Worm (Caenorhabditis elegans) whole organism, early embryonic: ENCODE data around the gene F46E10.18.

Experiments used
- B0310.2 ChIP-seq: sonication (generic microtip); optimal IDR thresholded peaks from 2 replicates; lab custom pipeline; 2016; ENCODE audit warnings: mild to moderate bottlenecking, missing genetic modification characterization, missing compliant biosample characterization
- aly-1 ChIP-seq: sonication (generic microtip); optimal IDR thresholded peaks from 2 replicates; lab custom pipeline; 2016; ENCODE audit warnings: missing genetic modification characterization, missing compliant biosample characterization
- ama-1 ChIP-seq: fragments of 150-350 bp; optimal IDR thresholded peaks from 2 replicates; lab custom pipeline; 2014
- ceh-36 ChIP-seq: sonication (generic microtip); optimal IDR thresholded peaks from 2 replicates; lab custom pipeline; 2016; ENCODE audit warnings: missing genetic modification characterization, inconsistent platforms, missing compliant biosample characterization
- hnd-1 ChIP-seq: sonication (generic microtip); optimal IDR thresholded peaks from 2 replicates; lab custom pipeline; 2016; ENCODE audit warnings: missing genetic modification characterization, missing compliant biosample characterization
- scrt-1 ChIP-seq: fragments of 200-800 bp; sonication (Bioruptor generic); IDR thresholded peaks from 2 replicates; pipeline ENCODE4 v1.3.6; 2022; ENCODE audit warnings: missing genetic modification characterization, missing compliant biosample characterization
- sea-1 ChIP-seq: fragments of 200-800 bp; sonication (Bioruptor generic); conservative IDR thresholded peaks from 2 replicates; pipeline ENCODE4 v1.3.6; 2022; ENCODE audit warnings: missing genetic modification characterization, missing compliant biosample characterization
- tbx-37 ChIP-seq: fragments of 200-800 bp; sonication (Bioruptor generic); conservative IDR thresholded peaks from 2 replicates; pipeline ENCODE4 v1.3.6; 2022; ENCODE audit warnings: missing genetic modification reagents, missing genetic modification characterization, missing compliant biosample characterization
- tra-4 ChIP-seq: sonication (generic microtip); optimal IDR thresholded peaks from 2 replicates; lab custom pipeline; 2017; ENCODE audit warnings: missing genetic modification characterization, missing compliant biosample characterization

DNA sequence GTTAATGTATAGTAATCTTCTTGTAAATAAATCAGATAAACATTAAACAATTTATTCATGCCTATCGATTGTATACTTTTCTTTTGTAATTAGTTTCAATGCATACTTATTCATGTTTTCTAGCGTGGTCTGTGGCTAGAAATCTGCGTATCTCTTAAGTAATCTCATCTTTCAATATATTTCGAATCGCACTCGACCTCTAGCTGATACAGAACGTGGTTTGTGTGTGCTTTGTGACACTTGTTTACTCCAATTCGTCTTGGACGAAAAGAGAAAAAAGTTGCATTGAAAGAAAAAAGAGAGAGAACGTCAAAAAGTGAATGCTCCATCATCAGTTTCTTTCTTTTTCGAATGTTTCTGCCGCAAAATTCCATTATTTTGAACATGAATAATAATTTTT is 22.4 kb upstream of the F46E10.18 start:
- TF ChIP-seq ama-1 (lab: Kevin White, UChicago) (no peak), tbx-37 (GFP tag; lab: Robert Waterston, UW) (no peak), sea-1 (GFP tag; lab: Robert Waterston, UW) (no peak), B0310.2 (tag; lab: Kevin White, UChicago) (no peak), ceh-36 (tag; lab: Kevin White, UChicago) (no peak), scrt-1 (GFP tag; lab: Robert Waterston, UW) (no peak), hnd-1 (tag; lab: Kevin White, UChicago) (no peak), aly-1 (tag; lab: Kevin White, UChicago) (no peak), tra-4 (tag; lab: Kevin White, UChicago) (no peak)
